Fruit fly (Drosophila melanogaster) whole organism, wandering third instar larva: ENCODE results near the gene sdk.

ENCODE experiments used
- Mio ChIP-seq: sonication (Bioruptor generic); optimal IDR thresholded peaks from 2 replicates; lab custom pipeline; 2016; ENCODE audit warnings: missing biosample characterization, missing genetic modification characterization
- br ChIP-seq: fragments of 200-800 bp; sonication (Bioruptor generic); optimal IDR thresholded peaks from 2 replicates; lab custom pipeline; 2016; ENCODE audit warnings: missing biosample characterization, missing genetic modification characterization
- tai ChIP-seq: sonication (Bioruptor generic); optimal IDR thresholded peaks from 2 replicates; lab custom pipeline; 2016; ENCODE audit warnings: missing biosample characterization, missing genetic modification characterization

dm6 chrX:647056-647627, 39.5 kb upstream of the sdk start, which contains the start of gene Roc1a:
- TF ChIP-seq tai (GFP tag; lab: Kevin White, UChicago) = no peak
- no peak for TF ChIP-seq Mio (GFP tag; lab: Kevin White, UChicago)
- no peak for TF ChIP-seq br (GFP tag; lab: Kevin White, UChicago)
